Worm (Caenorhabditis elegans): ENCODE data around the gene srx-78.

- TF ChIP-seq fkh-2 (tag; optimal IDR thresholded peaks at IDR 0.05) = no peak
- no peak for TF ChIP-seq daf-12 (tag; optimal IDR thresholded peaks at IDR 0.05)
- TF ChIP-seq nhr-12 (tag; optimal IDR thresholded peaks at IDR 0.05) = no peak
- TF ChIP-seq aly-2 (tag; optimal IDR thresholded peaks at IDR 0.05) = no peak
- no peak for TF ChIP-seq ama-1 (optimal IDR thresholded peaks at IDR 0.05)
- no peak for TF ChIP-seq mdl-1 (tag; optimal IDR thresholded peaks at IDR 0.05)
- peak; percentile 84 for TF ChIP-seq nfya-1 (tag; optimal IDR thresholded peaks at IDR 0.05; ENCODE audit: insufficient read depth)
- no peak for TF ChIP-seq ZK546.5 (tag; optimal IDR thresholded peaks at IDR 0.05)
- TF ChIP-seq snpc-4 (tag; optimal IDR thresholded peaks at IDR 0.05) = peak; percentile 79
- no peak for TF ChIP-seq lsy-12 (tag; optimal IDR thresholded peaks at IDR 0.05)
- TF ChIP-seq nhr-11 (tag; optimal IDR thresholded peaks at IDR 0.05) = no peak
- TF ChIP-seq lin-39 (tag; optimal IDR thresholded peaks at IDR 0.05) = peak; percentile 53
- peak; percentile 75 for TF ChIP-seq nhr-23 (tag; optimal IDR thresholded peaks at IDR 0.05)
Measured at ce11 chrV:15136772-15137171, 41.9 kb downstream of the srx-78 start, which contains the start of gene aipl-1.
